Worm (Caenorhabditis elegans): Measurements from ENCODE around the gene fem-3.

Gene fem-3

DNA sequence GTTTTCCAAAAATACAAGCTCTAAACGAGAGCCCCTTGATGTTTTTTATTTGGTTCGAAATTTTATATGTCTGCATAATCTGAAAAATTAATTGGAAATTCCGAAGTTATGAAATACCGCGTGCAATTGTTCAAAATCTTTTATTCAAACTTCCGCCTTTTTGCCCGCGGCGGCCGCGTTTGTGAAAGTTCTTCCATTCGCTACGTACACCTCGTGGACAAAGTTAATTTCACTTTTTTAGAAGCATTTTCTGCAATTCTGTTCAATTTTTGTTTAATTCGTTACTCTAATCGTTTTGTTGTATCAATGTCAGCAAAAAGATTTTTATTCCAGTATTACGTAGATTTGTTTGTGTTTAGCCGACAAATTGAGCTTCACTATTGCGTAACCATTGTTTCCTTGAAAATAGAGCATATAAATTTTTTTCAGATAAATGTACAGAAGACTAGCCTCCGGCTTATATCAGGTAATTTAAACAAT is 30.5 kb upstream of the fem-3 start, which contains the start of gene mppb-1:
TSS of gene mppb-1 (plus strand) at position 430 of the 480 bp plus-strand sequence.
- TF ChIP-seq mep-1 (tag; optimal IDR thresholded peaks at IDR 0.05) (peak; percentile 44), elt-3 (tag; optimal IDR thresholded peaks at IDR 0.05) (no peak), lsy-2 (tag; optimal IDR thresholded peaks at IDR 0.05) (peak; percentile 54), blmp-1 (tag; optimal IDR thresholded peaks at IDR 0.05) (peak; percentile 80), sptf-1 (tag; optimal IDR thresholded peaks at IDR 0.05) (peak; percentile 30), unc-62 (GFP tag; optimal IDR thresholded peaks at IDR 0.05) (no peak), zip-8 (tag; optimal IDR thresholded peaks at IDR 0.05) (peak; percentile 79), cnd-1 (tag; optimal IDR thresholded peaks at IDR 0.05) (no peak), drap-1 (GFP tag; optimal IDR thresholded peaks at IDR 0.05) (peak; percentile 10), unc-120 (tag; optimal IDR thresholded peaks at IDR 0.05; ENCODE audit: poor library complexity, severe bottlenecking) (peak; percentile 13), nhr-237 (tag; optimal IDR thresholded peaks at IDR 0.05) (peak; percentile 36)

DNA sequence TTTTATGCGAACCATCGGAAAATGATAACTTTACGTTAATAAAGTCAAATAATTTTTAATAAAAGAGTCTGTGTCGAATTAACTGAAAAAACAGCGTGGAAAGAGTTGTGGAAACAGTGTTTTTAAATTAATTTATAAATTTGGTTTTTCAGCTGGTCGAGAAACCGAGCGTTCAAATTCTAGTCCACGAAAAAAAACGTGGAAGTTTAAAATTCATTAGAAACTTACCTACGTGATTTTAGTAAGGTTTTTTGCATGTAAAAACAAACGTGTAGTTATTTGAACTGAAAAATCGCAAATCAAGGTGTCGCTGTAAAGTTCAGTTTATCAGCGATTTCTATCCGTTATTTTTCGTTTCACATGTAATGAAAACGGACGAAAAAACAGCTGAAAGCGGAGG is 26.3 kb upstream of the fem-3 start, which contains the start of gene mans-4:
TSS of gene mans-4 (minus strand) at position 101 of the 400 bp plus-strand sequence.
- TF ChIP-seq mab-5 (tag; optimal IDR thresholded peaks at IDR 0.05) (no peak), tbx-8 (GFP tag; optimal IDR thresholded peaks at IDR 0.05) (no peak), unc-62 (GFP tag; optimal IDR thresholded peaks at IDR 0.05) (no peak), cnd-1 (tag; optimal IDR thresholded peaks at IDR 0.05) (no peak), bed-3 (GFP tag; optimal IDR thresholded peaks at IDR 0.05) (no peak), elt-1 (tag; optimal IDR thresholded peaks at IDR 0.05; ENCODE audit: borderline replicate concordance, insufficient read depth) (no peak), M03D4.4 (tag; optimal IDR thresholded peaks at IDR 0.05) (no peak), blmp-1 (tag; optimal IDR thresholded peaks at IDR 0.05) (no peak), nhr-76 (tag; optimal IDR thresholded peaks at IDR 0.05) (no peak), pha-4 (tag; optimal IDR thresholded peaks at IDR 0.05) (no peak), flh-1 (GFP tag; optimal IDR thresholded peaks at IDR 0.05) (no peak), nhr-2 (tag; optimal IDR thresholded peaks at IDR 0.05) (no peak), lsy-2 (tag; optimal IDR thresholded peaks at IDR 0.05) (no peak), mep-1 (tag; optimal IDR thresholded peaks at IDR 0.05) (no peak), zip-8 (tag; optimal IDR thresholded peaks at IDR 0.05) (no peak), lin-32 (GFP tag; optimal IDR thresholded peaks at IDR 0.05) (no peak), ztf-11 (tag; optimal IDR thresholded peaks at IDR 0.05) (no peak), lin-13 (tag; optimal IDR thresholded peaks at IDR 0.05) (no peak)

DNA sequence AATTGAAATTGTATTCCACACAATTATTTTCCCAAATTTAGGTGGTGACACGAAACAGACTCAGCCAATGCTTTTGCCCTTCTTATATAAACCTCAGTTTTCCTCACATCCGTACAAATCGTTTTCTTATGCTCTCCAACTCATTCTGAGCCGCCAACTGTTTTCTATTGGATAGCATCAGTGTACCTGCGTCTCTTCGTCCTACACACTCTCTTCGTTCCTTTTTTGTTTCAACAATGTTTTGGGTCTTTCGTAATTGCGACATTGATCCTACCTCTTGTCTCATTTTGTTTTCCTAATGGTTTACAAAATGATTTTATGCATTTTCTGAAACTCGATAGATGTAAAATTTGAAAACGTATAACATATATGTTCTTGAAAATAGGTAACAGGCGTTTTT is 25.4 kb upstream of the fem-3 start:
- no peak for TF ChIP-seq mep-1 (tag; optimal IDR thresholded peaks at IDR 0.05)
- peak; percentile 79 for TF ChIP-seq hlh-1 (tag; optimal IDR thresholded peaks at IDR 0.05)

DNA sequence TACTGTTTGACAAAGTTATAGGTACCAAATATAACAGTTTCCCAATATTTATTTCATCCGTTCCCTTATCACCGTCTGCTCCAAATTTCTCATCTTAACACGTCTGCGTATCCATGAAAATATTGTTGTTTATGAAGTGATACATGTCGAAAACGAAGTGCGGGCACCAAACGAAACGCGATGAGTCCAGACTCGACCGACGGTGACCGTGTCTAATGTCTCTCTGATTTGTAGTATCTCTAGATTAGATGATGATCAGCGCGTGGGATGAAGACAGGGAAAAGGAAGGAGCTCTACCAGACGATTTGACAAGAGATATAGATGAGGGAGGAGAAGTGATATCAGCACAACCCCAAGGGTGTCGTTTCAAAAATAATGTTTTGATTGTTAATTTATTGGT is 24.6 kb upstream of the fem-3 start:
- TF ChIP-seq nhr-76 (tag; optimal IDR thresholded peaks at IDR 0.05), result no peak
- TF ChIP-seq hlh-1 (tag; optimal IDR thresholded peaks at IDR 0.05), result peak; percentile 25
- peak; percentile 33 for TF ChIP-seq unc-62 (GFP tag; optimal IDR thresholded peaks at IDR 0.05)
- TF ChIP-seq unc-120 (tag; optimal IDR thresholded peaks at IDR 0.05; ENCODE audit: poor library complexity, severe bottlenecking), result peak; percentile 83
- TF ChIP-seq elt-3 (tag; optimal IDR thresholded peaks at IDR 0.05), result no peak
- TF ChIP-seq nhr-2 (tag; optimal IDR thresholded peaks at IDR 0.05), result no peak
- TF ChIP-seq pha-4 (tag; optimal IDR thresholded peaks at IDR 0.05), result no peak

DNA sequence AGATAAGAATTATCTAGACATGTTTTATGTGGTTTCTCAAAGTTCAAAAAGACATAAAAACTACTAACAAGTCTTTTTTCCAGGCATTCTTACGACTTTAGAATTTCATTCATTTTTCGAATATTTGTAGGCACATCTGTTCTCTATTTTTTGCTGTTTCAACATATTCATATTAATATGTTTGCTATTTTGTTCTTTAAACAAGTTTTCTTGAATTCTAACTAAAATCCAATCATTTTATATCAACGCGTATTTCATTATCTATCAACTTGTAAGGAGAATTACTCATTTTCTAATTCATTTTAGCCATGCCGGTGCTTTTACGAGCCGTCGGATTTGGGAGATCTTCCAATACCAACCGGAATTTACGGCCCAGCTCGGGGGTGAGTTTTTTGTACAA is 22.7 kb upstream of the fem-3 start, which contains the start of gene twk-8:
TSS of gene twk-8 (plus strand) at position 301 of the 400 bp plus-strand sequence.
- no peak for TF ChIP-seq sem-2 (GFP tag; optimal IDR thresholded peaks at IDR 0.05)
- no peak for TF ChIP-seq nhr-28 (tag; optimal IDR thresholded peaks at IDR 0.05)
- TF ChIP-seq hlh-1 (tag; optimal IDR thresholded peaks at IDR 0.05), result no peak
- no peak for TF ChIP-seq drap-1 (GFP tag; optimal IDR thresholded peaks at IDR 0.05)
- no peak for TF ChIP-seq ceh-39 (tag; optimal IDR thresholded peaks at IDR 0.05)
- no peak for TF ChIP-seq ces-1 (GFP tag; optimal IDR thresholded peaks at IDR 0.05)
- TF ChIP-seq unc-62 (GFP tag; optimal IDR thresholded peaks at IDR 0.05), result no peak
- no peak for TF ChIP-seq mep-1 (tag; optimal IDR thresholded peaks at IDR 0.05)
- no peak for TF ChIP-seq mab-5 (tag; optimal IDR thresholded peaks at IDR 0.05)
- no peak for TF ChIP-seq M03D4.4 (tag; optimal IDR thresholded peaks at IDR 0.05)
- TF ChIP-seq ham-2 (GFP tag; optimal IDR thresholded peaks at IDR 0.05), result no peak

DNA sequence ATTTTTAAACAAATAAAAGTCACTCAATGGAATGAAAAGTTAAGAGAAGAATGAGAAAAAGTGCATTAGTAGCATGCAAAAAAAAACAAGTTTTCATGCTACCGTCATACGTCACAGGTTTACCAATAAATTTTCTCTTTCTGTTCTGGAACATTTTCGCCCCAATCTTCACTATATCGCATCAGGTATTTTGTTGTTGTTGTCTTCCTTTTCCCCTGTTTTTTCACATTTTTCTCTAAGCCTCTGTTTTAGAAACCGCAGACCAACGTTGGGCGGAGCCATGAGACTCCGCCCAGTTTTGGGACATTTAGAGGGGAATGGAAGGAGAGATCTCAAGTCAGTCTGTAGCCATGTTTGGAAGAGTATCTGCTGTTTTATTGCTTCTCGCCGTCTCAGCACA is 16.5 kb upstream of the fem-3 start, which contains the start of gene msa-1:
TSS of gene msa-1 (plus strand) at position 301 of the 400 bp plus-strand sequence.
- TF ChIP-seq ham-2 (GFP tag; optimal IDR thresholded peaks at IDR 0.05) (no peak), nhr-12 (tag; optimal IDR thresholded peaks at IDR 0.05) (no peak), lsy-2 (tag; optimal IDR thresholded peaks at IDR 0.05) (no peak), elt-1 (tag; optimal IDR thresholded peaks at IDR 0.05; ENCODE audit: borderline replicate concordance, insufficient read depth) (no peak), unc-120 (tag; optimal IDR thresholded peaks at IDR 0.05; ENCODE audit: poor library complexity, severe bottlenecking) (no peak), hlh-1 (tag; optimal IDR thresholded peaks at IDR 0.05) (no peak), nhr-237 (tag; optimal IDR thresholded peaks at IDR 0.05) (no peak), zip-8 (tag; optimal IDR thresholded peaks at IDR 0.05) (no peak), nhr-2 (tag; optimal IDR thresholded peaks at IDR 0.05) (no peak), cnd-1 (tag; optimal IDR thresholded peaks at IDR 0.05) (no peak), mls-2 (tag; optimal IDR thresholded peaks at IDR 0.05) (no peak), blmp-1 (tag; optimal IDR thresholded peaks at IDR 0.05) (no peak), pha-4 (tag; optimal IDR thresholded peaks at IDR 0.05) (no peak), ceh-39 (tag; optimal IDR thresholded peaks at IDR 0.05) (no peak), ces-1 (GFP tag; optimal IDR thresholded peaks at IDR 0.05) (no peak), lin-13 (tag; optimal IDR thresholded peaks at IDR 0.05) (no peak), mab-5 (tag; optimal IDR thresholded peaks at IDR 0.05) (no peak), drap-1 (GFP tag; optimal IDR thresholded peaks at IDR 0.05) (no peak)

Measured in whole organism, mixed stage, embryonic.